Worm (Caenorhabditis elegans) whole organism, midembryonic: ENCODE results near the gene pkc-3.

Source experiments
- T22C8.4 ChIP-seq: fragments of 200-800 bp; sonication (Bioruptor generic); IDR thresholded peaks from 2 replicates; pipeline ENCODE4 v1.3.6; 2022; ENCODE audit warnings: missing genetic modification characterization, missing compliant biosample characterization
- cog-1 ChIP-seq: sonication (generic microtip); optimal IDR thresholded peaks from 2 replicates; lab custom pipeline; 2016; ENCODE audit warnings: missing genetic modification characterization, missing compliant biosample characterization
- flt-1 ChIP-seq: fragments of 200-800 bp; sonication (Bioruptor generic); IDR thresholded peaks from 2 replicates; pipeline ENCODE4 v1.3.6; 2022; ENCODE audit warnings: missing genetic modification characterization, missing compliant biosample characterization
- klf-2 ChIP-seq: fragments of 200-800 bp; sonication (Bioruptor generic); conservative IDR thresholded peaks from 2 replicates; pipeline ENCODE4 v1.3.6; 2022; ENCODE audit warnings: missing genetic modification reagents, missing genetic modification characterization, missing compliant biosample characterization
- med-1 ChIP-seq: sonication (generic microtip); optimal IDR thresholded peaks from 2 replicates; lab custom pipeline; 2017; ENCODE audit warnings: missing genetic modification characterization, mild to moderate bottlenecking, missing compliant biosample characterization, antibody characterized with exemption, missing genetic modification reagents; ENCODE audit not compliant: insufficient read depth
- ref-1 ChIP-seq: fragments of 200-800 bp; sonication (Bioruptor generic); conservative IDR thresholded peaks from 2 replicates; pipeline ENCODE4 v1.3.6; 2022; ENCODE audit warnings: missing genetic modification reagents, missing genetic modification characterization, missing compliant biosample characterization
- tab-1 ChIP-seq: fragments of 200-800 bp; sonication (Bioruptor generic); IDR thresholded peaks from 2 replicates; pipeline ENCODE4 v1.3.6; 2022; ENCODE audit warnings: missing genetic modification characterization, missing compliant biosample characterization
- ztf-23 ChIP-seq: fragments of 200-800 bp; sonication (Bioruptor generic); IDR thresholded peaks from 2 replicates; pipeline ENCODE4 v1.3.6; 2022; ENCODE audit warnings: missing genetic modification reagents, missing genetic modification characterization, missing compliant biosample characterization
- ztf-29 ChIP-seq: fragments of 200-800 bp; sonication (Bioruptor generic); IDR thresholded peaks from 2 replicates; pipeline ENCODE4 v1.3.6; 2022; ENCODE audit warnings: missing genetic modification reagents, missing genetic modification characterization, missing compliant biosample characterization

The pkc-3 gene

ce11 chrII:5395594-5395993 lies 15.8 kb downstream of the pkc-3 start, which contains the start of gene pink-1:
Gene pink-1 (minus strand): TSS chrII:5395694.
- TF ChIP-seq klf-2 (GFP tag; lab: Robert Waterston, UW): no peak
- TF ChIP-seq ztf-23 (GFP tag; lab: Robert Waterston, UW): no peak
- TF ChIP-seq cog-1 (tag; lab: Kevin White, UChicago): no peak
- TF ChIP-seq med-1 (GFP tag; lab: Kevin White, UChicago): no peak
- TF ChIP-seq tab-1 (GFP tag; lab: Robert Waterston, UW): no peak
- TF ChIP-seq flt-1 (GFP tag; lab: Robert Waterston, UW): no peak

DNA sequence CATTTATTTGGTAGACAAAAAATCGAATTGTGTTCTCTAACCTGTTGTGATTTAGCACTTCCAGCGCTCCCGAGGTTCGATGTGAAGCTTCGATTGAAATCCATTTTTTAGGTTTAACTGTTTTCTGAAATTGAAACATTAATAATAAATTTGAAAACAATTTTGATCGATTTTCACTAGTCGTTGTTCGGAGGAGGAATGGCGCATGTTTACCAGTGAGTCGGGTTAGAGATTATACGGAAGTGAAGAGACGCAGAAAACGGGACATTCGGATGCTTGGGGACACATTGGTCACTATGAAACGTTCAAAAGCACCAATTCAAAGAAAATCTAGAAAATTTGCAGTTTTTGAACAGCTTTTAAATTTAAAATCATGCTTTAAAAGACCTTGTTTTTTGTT lies 19.0 kb downstream of the pkc-3 start, which contains the start of gene fbxl-3:
Gene fbxl-3, minus strand, starts transcription at position 124 of the 400 bp plus-strand sequence.
- no peak for TF ChIP-seq tab-1 (GFP tag; lab: Robert Waterston, UW)
- no peak for TF ChIP-seq ref-1 (GFP tag; lab: Robert Waterston, UW)
- TF ChIP-seq cog-1 (tag; lab: Kevin White, UChicago): no peak
- no peak for TF ChIP-seq ztf-29

- TF ChIP-seq T22C8.4 (GFP tag; lab: Robert Waterston, UW) (no peak), ztf-23 (GFP tag; lab: Robert Waterston, UW) (peak; percentile 68; the same call in 1 of the 2 replicates), cog-1 (tag; lab: Kevin White, UChicago) (peak; percentile 8), klf-2 (GFP tag; lab: Robert Waterston, UW) (no peak; the same call in 1 of the 2 replicates), flt-1 (GFP tag; lab: Robert Waterston, UW) (0 out of 2 replicates have a peak, but pooled peaks have one; percentile 29), ztf-29 (peak; percentile 87), tab-1 (GFP tag; lab: Robert Waterston, UW) (0 out of 2 replicates have a peak, but pooled peaks have one; percentile 58), med-1 (GFP tag; lab: Kevin White, UChicago) (peak; percentile 64)
These were observed 19.4 kb downstream of the pkc-3 start, which contains the start of gene mog-5 for ce11 chrII:5399201-5399600. Gene mog-5 (plus strand): TSS chrII:5399538.

DNA sequence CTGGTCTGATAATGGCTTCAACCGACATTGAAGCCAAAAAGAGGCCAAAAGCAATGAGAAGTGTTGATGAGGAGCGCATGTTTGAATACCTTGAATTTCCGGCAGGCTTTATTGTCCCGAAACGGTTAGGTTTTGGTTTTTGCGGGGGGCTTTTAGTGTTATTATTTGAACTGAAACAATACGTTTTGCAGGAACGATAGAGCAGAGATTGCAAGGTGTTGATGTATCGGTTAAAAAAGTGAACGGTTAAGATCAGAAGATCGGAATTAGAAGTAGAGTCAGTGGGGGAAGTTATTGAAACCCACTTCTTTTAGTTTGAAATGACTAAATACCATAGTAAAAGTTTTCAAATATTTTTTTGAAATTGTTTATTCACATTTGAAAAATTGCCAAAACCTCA lies 27.7 kb downstream of the pkc-3 start, which contains the start of gene clec-141:
Gene clec-141, minus strand, starts transcription at position 101 of the 400 bp plus-strand sequence.
- TF ChIP-seq ztf-29: no peak
- no peak for TF ChIP-seq ztf-23 (GFP tag; lab: Robert Waterston, UW)
- no peak for TF ChIP-seq cog-1 (tag; lab: Kevin White, UChicago)
- TF ChIP-seq klf-2 (GFP tag; lab: Robert Waterston, UW): no peak
- no peak for TF ChIP-seq T22C8.4 (GFP tag; lab: Robert Waterston, UW)
- TF ChIP-seq tab-1 (GFP tag; lab: Robert Waterston, UW): no peak
- TF ChIP-seq ref-1 (GFP tag; lab: Robert Waterston, UW): no peak
- no peak for TF ChIP-seq flt-1 (GFP tag; lab: Robert Waterston, UW)
- TF ChIP-seq med-1 (GFP tag; lab: Kevin White, UChicago): no peak

DNA sequence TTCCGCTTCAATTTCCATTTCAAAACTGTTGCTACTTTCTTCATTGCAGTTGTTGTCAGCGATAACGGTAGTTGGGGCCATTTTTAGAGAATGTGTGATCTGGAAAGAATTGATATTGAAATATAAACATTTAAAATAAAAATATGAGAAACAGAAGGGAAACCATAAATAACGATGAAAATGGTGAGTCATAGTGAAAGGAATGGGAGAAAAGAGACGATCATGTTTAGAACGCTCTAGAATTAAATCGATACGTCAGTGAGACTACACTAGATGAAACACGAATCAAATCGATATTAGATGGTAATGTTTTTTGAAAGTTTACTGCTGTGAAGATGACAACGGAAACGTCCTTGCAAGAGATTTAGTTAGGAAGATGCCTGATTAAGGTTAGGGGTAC lies 29.1 kb downstream of the pkc-3 start, which contains the start of the genes EEED8.12 and EEED8.4:
Gene EEED8.12, minus strand, starts transcription at position 101 of the 400 bp plus-strand sequence.
Gene EEED8.4, plus strand, starts transcription at position 396 of the 400 bp plus-strand sequence.
- TF ChIP-seq tab-1 (GFP tag; lab: Robert Waterston, UW) (no peak), med-1 (GFP tag; lab: Kevin White, UChicago) (no peak), klf-2 (GFP tag; lab: Robert Waterston, UW) (no peak), cog-1 (tag; lab: Kevin White, UChicago) (no peak), T22C8.4 (GFP tag; lab: Robert Waterston, UW) (no peak), ztf-29 (no peak), ztf-23 (GFP tag; lab: Robert Waterston, UW) (no peak), flt-1 (GFP tag; lab: Robert Waterston, UW) (no peak), ref-1 (GFP tag; lab: Robert Waterston, UW) (no peak)

DNA sequence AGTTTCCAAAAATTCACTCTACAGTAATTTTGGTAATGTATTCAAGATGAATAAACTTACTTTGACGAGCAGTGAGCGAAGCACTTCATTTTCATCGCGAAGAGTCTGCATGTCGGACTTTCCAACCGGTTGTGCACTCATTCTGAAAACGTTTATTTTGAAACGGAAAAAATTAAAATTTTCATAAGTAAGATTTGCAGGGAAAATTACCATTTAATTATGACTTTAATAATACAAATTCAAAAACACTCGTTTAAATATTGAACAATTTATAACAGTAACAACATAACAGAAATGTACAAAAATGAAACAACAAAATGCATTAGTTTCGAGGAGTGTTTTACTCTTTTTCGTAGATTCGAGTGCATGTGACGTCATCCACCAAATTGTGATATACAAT lies 32.6 kb downstream of the pkc-3 start, which contains the start of the genes EEED8.13 and EEED8.18:
Gene EEED8.13, minus strand, starts transcription at position 101 of the 400 bp plus-strand sequence.
Gene EEED8.18, minus strand, starts transcription at position 144 of the 400 bp plus-strand sequence.
- no peak for TF ChIP-seq T22C8.4 (GFP tag; lab: Robert Waterston, UW)

- TF ChIP-seq cog-1 (tag; lab: Kevin White, UChicago): no peak
- TF ChIP-seq med-1 (GFP tag; lab: Kevin White, UChicago): no peak
- TF ChIP-seq ztf-23 (GFP tag; lab: Robert Waterston, UW): no peak
- TF ChIP-seq klf-2 (GFP tag; lab: Robert Waterston, UW): no peak
- TF ChIP-seq tab-1 (GFP tag; lab: Robert Waterston, UW): no peak
- TF ChIP-seq T22C8.4 (GFP tag; lab: Robert Waterston, UW): no peak
- TF ChIP-seq flt-1 (GFP tag; lab: Robert Waterston, UW): no peak
- TF ChIP-seq ref-1 (GFP tag; lab: Robert Waterston, UW): no peak
- no peak for TF ChIP-seq ztf-29
These were observed 34.2 kb downstream of the pkc-3 start, which contains the start of the genes EEED8.14 and EEED8.3 for ce11 chrII:5414040-5414439. Gene EEED8.14 (minus strand): TSS chrII:5414052. Gene EEED8.3 (plus strand): TSS chrII:5414276.

ce11 chrII:5416204-5416764 lies 36.5 kb downstream of the pkc-3 start, which contains the start of gene EEED8.2:
Gene EEED8.2 (plus strand): TSS chrII:5416714.
- no peak for TF ChIP-seq flt-1 (GFP tag; lab: Robert Waterston, UW)
- peak; percentile 11 for TF ChIP-seq cog-1 (tag; lab: Kevin White, UChicago)

DNA sequence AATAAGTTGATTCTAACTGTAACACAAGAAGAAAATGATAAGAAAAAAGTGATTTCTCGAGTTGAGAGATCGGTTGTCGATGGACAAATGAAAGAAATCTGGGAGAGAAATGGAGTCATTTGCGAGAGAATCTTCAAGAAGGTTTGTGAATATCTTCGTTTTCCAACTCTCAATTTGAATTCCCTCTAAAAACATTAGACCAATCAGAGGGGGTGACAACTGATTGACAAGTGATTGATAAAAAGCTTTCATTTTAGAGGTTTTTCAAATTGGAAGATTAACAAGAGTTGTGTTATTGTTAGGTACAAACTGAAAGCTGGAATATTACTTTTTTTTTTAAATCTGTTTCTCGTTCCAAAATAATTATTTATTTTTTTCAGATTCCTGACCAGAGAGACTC lies 38.1 kb downstream of the pkc-3 start:
- TF ChIP-seq med-1 (GFP tag; lab: Kevin White, UChicago) (no peak), flt-1 (GFP tag; lab: Robert Waterston, UW) (no peak), cog-1 (tag; lab: Kevin White, UChicago) (no peak), ref-1 (GFP tag; lab: Robert Waterston, UW) (no peak), tab-1 (GFP tag; lab: Robert Waterston, UW) (no peak), ztf-29 (no peak), klf-2 (GFP tag; lab: Robert Waterston, UW) (no peak), ztf-23 (GFP tag; lab: Robert Waterston, UW) (no peak), T22C8.4 (GFP tag; lab: Robert Waterston, UW) (no peak)
